Worm (Caenorhabditis elegans): ENCODE results near the gene clec-170.

- no peak for TF ChIP-seq dao-5 (tag; optimal IDR thresholded peaks at IDR 0.05)
- no peak for TF ChIP-seq W03F9.2 (tag; optimal IDR thresholded peaks at IDR 0.05)
- no peak for TF ChIP-seq him-1 (tag; optimal IDR thresholded peaks at IDR 0.05)
Measured at ce11 chrIV:1231589-1231988, 35.1 kb upstream of the clec-170 start, which contains the start of gene W09G12.6.

Data from whole organism, L4/young adult.